Worm (Caenorhabditis elegans) whole organism, mixed stage, embryonic: ENCODE results near the gene sto-3.

Experiments used
- M03D4.4 ChIP-seq: sonication (generic microtip); optimal IDR thresholded peaks from 2 replicates; lab custom pipeline; 2017; ENCODE audit warnings: mild to moderate bottlenecking, missing genetic modification characterization, missing compliant biosample characterization
- bed-3 ChIP-seq: fragments of 200-800 bp; sonication (Bioruptor generic); optimal IDR thresholded peaks from 3 replicates; lab custom pipeline; 2018; ENCODE audit warnings: mild to moderate bottlenecking, missing genetic modification characterization, moderate library complexity, missing compliant biosample characterization
- ceh-39 ChIP-seq: fragments of 150-350 bp; optimal IDR thresholded peaks from 2 replicates; lab custom pipeline; 2014; ENCODE audit warnings: missing biosample characterization, missing genetic modification characterization
- ceh-43 ChIP-seq: fragments of 200-800 bp; sonication (Bioruptor generic); optimal IDR thresholded peaks from 2 replicates; lab custom pipeline; 2018; ENCODE audit warnings: mild to moderate bottlenecking, missing genetic modification characterization, moderate library complexity, missing compliant biosample characterization
- ceh-83 ChIP-seq: fragments of 200-800 bp; sonication (Bioruptor generic); optimal IDR thresholded peaks from 2 replicates; lab custom pipeline; 2018; ENCODE audit warnings: mild to moderate bottlenecking, missing genetic modification characterization, missing compliant biosample characterization
- ces-1 ChIP-seq: fragments of 150-350 bp; optimal IDR thresholded peaks from 2 replicates; lab custom pipeline; 2014; ENCODE audit warnings: missing biosample characterization, missing genetic modification reagents, missing genetic modification characterization
- cnd-1 ChIP-seq: fragments of 200-800 bp; sonication (Bioruptor generic); optimal IDR thresholded peaks from 2 replicates; lab custom pipeline; 2018; ENCODE audit warnings: mild to moderate bottlenecking, missing genetic modification characterization, missing compliant biosample characterization
- drap-1 ChIP-seq: fragments of 200-800 bp; sonication (Bioruptor generic); optimal IDR thresholded peaks from 3 replicates; lab custom pipeline; 2018; ENCODE audit warnings: mild to moderate bottlenecking, missing genetic modification characterization, missing compliant biosample characterization
- elt-1 ChIP-seq: sonication (generic microtip); optimal IDR thresholded peaks from 2 replicates; lab custom pipeline; 2017; ENCODE audit warnings: missing genetic modification characterization, mild to moderate bottlenecking, missing compliant biosample characterization, antibody characterized with exemption, moderate library complexity, borderline replicate concordance; ENCODE audit not compliant: insufficient read depth
- elt-3 ChIP-seq: fragments of 150-350 bp; optimal IDR thresholded peaks from 2 replicates; lab custom pipeline; 2014; ENCODE audit warnings: missing biosample characterization, missing genetic modification characterization
- flh-1 ChIP-seq: fragments of 200-800 bp; sonication (Bioruptor generic); optimal IDR thresholded peaks from 2 replicates; lab custom pipeline; 2018; ENCODE audit warnings: mild to moderate bottlenecking, missing genetic modification characterization, moderate library complexity, missing compliant biosample characterization
- ham-2 ChIP-seq: fragments of 200-800 bp; sonication (Bioruptor generic); optimal IDR thresholded peaks from 2 replicates; lab custom pipeline; 2018; ENCODE audit warnings: mild to moderate bottlenecking, missing genetic modification characterization, missing compliant biosample characterization
- lin-13 ChIP-seq: fragments of 150-350 bp; optimal IDR thresholded peaks from 2 replicates; lab custom pipeline; 2014; ENCODE audit warnings: missing biosample characterization, missing genetic modification characterization
- lin-32 ChIP-seq: fragments of 200-800 bp; sonication (Bioruptor generic); optimal IDR thresholded peaks from 2 replicates; lab custom pipeline; 2018; ENCODE audit warnings: mild to moderate bottlenecking, missing genetic modification characterization, missing compliant biosample characterization
- lsy-2 ChIP-seq: fragments of 150-350 bp; optimal IDR thresholded peaks from 2 replicates; lab custom pipeline; 2014; ENCODE audit warnings: missing biosample characterization, missing genetic modification characterization
- mep-1 ChIP-seq: fragments of 150-350 bp; optimal IDR thresholded peaks from 2 replicates; lab custom pipeline; 2017; ENCODE audit warnings: missing biosample characterization, missing genetic modification reagents, missing genetic modification characterization, inconsistent platforms
- mls-2 ChIP-seq: sonication (generic microtip); optimal IDR thresholded peaks from 2 replicates; lab custom pipeline; 2016; ENCODE audit warnings: mild to moderate bottlenecking, missing genetic modification characterization, moderate library complexity, missing compliant biosample characterization
- nhr-12 ChIP-seq: fragments of 150-350 bp; optimal IDR thresholded peaks from 2 replicates; lab custom pipeline; 2014; ENCODE audit warnings: missing biosample characterization, missing genetic modification characterization
- nhr-2 ChIP-seq: fragments of 150-350 bp; optimal IDR thresholded peaks from 2 replicates; lab custom pipeline; 2014; ENCODE audit warnings: missing biosample characterization, missing genetic modification characterization
- nhr-28 ChIP-seq: fragments of 150-350 bp; optimal IDR thresholded peaks from 2 replicates; lab custom pipeline; 2014; ENCODE audit warnings: missing biosample characterization, missing genetic modification characterization
- nhr-76 ChIP-seq: sonication (generic microtip); optimal IDR thresholded peaks from 2 replicates; lab custom pipeline; 2017; ENCODE audit warnings: missing biosample characterization, missing genetic modification characterization
- pha-4 ChIP-seq: fragments of 150-350 bp; optimal IDR thresholded peaks from 2 replicates; lab custom pipeline; 2018; ENCODE audit warnings: missing biosample characterization, missing genetic modification reagents, missing genetic modification characterization
- sem-2 ChIP-seq: fragments of 200-800 bp; sonication (Bioruptor generic); optimal IDR thresholded peaks from 2 replicates; lab custom pipeline; 2018; ENCODE audit warnings: mild to moderate bottlenecking, missing genetic modification characterization, missing compliant biosample characterization
- sptf-1 ChIP-seq: sonication (generic microtip); optimal IDR thresholded peaks from 2 replicates; lab custom pipeline; 2017; ENCODE audit warnings: mild to moderate bottlenecking, missing genetic modification characterization, moderate library complexity, missing compliant biosample characterization
- tbx-8 ChIP-seq: fragments of 200-800 bp; sonication (Bioruptor generic); optimal IDR thresholded peaks from 2 replicates; lab custom pipeline; 2018; ENCODE audit warnings: mild to moderate bottlenecking, missing genetic modification characterization, moderate library complexity, missing compliant biosample characterization
- unc-120 ChIP-seq: sonication (generic microtip); optimal IDR thresholded peaks from 2 replicates; lab custom pipeline; 2017; ENCODE audit warnings: missing genetic modification characterization, missing compliant biosample characterization; ENCODE audit not compliant: poor library complexity, severe bottlenecking
- unc-39 ChIP-seq: fragments of 150-350 bp; optimal IDR thresholded peaks from 2 replicates; lab custom pipeline; 2014; ENCODE audit warnings: missing biosample characterization, missing genetic modification characterization
- unc-62 ChIP-seq: fragments of 150-350 bp; optimal IDR thresholded peaks from 2 replicates; lab custom pipeline; 2014; ENCODE audit warnings: missing biosample characterization, missing genetic modification reagents, missing genetic modification characterization
- ztf-11 ChIP-seq: fragments of 150-350 bp; optimal IDR thresholded peaks from 2 replicates; lab custom pipeline; 2014; ENCODE audit warnings: missing biosample characterization, missing genetic modification characterization

Gene sto-3

DNA sequence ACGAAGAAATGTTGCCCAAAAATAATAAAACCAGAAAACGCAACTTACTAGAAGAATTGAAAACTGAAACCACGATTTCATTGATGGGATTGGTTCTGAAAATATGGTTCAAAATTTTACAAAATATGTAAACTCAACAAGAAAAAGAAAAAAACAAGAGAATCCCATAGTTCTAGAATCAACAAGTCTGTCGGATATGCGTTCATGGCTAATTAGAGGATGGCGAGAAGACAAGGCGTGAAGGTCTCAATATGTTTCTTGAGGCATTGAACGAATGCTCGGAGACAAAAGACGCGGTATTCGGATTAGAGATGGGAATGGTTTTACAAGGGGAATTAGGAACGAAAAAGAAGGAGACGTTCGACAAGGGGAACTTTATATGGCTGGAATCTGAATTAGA is 28.9 kb upstream of the sto-3 start, which contains the start of gene cutl-11:
cutl-11 (minus strand) TSS at position 101 of the 400 bp plus-strand sequence.
- TF ChIP-seq sem-2: no peak
- no peak for TF ChIP-seq sptf-1 (tag; lab: Kevin White, UChicago)
- no peak for TF ChIP-seq lin-13 (tag; lab: Kevin White, UChicago)
- TF ChIP-seq ztf-11 (tag; lab: Kevin White, UChicago): no peak
- TF ChIP-seq ham-2 (GFP tag; lab: Kevin White, UChicago): no peak
- TF ChIP-seq unc-62: no peak
- TF ChIP-seq flh-1 (GFP tag; lab: Kevin White, UChicago): no peak
- no peak for TF ChIP-seq pha-4 (tag; lab: Kevin White, UChicago)
- TF ChIP-seq lin-32: no peak
- TF ChIP-seq ces-1: no peak
- no peak for TF ChIP-seq bed-3
- TF ChIP-seq ceh-43: no peak

DNA sequence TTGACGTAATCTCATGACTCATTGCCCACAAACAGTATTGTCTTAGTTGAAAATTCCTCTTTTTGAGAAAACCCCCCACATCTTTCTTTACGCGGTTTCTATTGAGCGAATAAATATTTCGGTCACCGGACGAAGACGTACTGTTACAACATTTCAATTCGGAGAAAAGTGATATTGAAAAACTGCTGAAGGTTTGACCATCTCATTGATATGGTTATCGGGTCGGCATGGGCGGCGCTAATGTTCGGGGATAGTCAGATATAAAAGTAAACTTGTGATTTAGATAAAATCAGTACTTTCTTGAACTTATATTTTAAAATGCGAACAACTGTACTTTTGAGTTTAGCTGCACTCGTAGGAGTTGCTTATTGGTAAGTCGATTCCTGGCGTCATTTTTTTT is 25.3 kb upstream of the sto-3 start, which contains the start of gene T04F8.8:
T04F8.8 (plus strand) TSS at position 301 of the 400 bp plus-strand sequence.
- no peak for TF ChIP-seq ceh-39 (tag; lab: Kevin White, UChicago)
- no peak for TF ChIP-seq sem-2
- no peak for TF ChIP-seq mls-2 (tag; lab: Kevin White, UChicago)
- no peak for TF ChIP-seq ham-2 (GFP tag; lab: Kevin White, UChicago)
- TF ChIP-seq bed-3: no peak
- TF ChIP-seq unc-120: no peak
- no peak for TF ChIP-seq mep-1 (tag; lab: Kevin White, UChicago)
- no peak for TF ChIP-seq elt-1
- no peak for TF ChIP-seq ceh-83 (GFP tag; lab: Kevin White, UChicago)
- no peak for TF ChIP-seq nhr-2
- TF ChIP-seq drap-1: no peak
- TF ChIP-seq tbx-8 (GFP tag; lab: Kevin White, UChicago): no peak
- TF ChIP-seq elt-3 (tag; lab: Kevin White, UChicago): no peak
- TF ChIP-seq unc-39 (tag; lab: Kevin White, UChicago): no peak
- no peak for TF ChIP-seq ces-1
- TF ChIP-seq unc-62: no peak
- no peak for TF ChIP-seq nhr-28 (tag; lab: Kevin White, UChicago)
- TF ChIP-seq flh-1 (GFP tag; lab: Kevin White, UChicago): no peak
- no peak for TF ChIP-seq ztf-11 (tag; lab: Kevin White, UChicago)
- TF ChIP-seq, all 35 proteins: peak for 0

DNA sequence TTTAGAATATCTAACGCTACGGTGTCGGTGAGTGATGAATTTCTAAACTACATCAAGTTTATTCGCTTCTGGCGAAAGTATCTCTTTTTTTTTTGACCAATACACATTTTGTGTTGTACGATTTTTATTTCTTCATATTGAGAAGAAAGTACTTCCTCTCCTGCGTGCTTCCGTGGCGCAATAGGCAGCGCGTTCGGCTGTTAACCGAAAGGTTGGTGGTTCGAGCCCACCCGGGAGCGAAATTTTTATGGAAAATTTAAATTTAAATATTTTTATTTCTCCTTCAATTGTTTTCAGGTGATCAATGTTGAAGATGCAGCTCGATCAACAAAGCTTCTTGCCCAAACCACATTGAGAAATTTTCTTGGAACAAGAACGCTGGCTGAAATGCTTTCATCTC is 23.6 kb upstream of the sto-3 start:
- TF ChIP-seq nhr-12 (tag; lab: Kevin White, UChicago): no peak
- no peak for TF ChIP-seq lin-32
- TF ChIP-seq sptf-1 (tag; lab: Kevin White, UChicago): peak; percentile 27

- TF ChIP-seq drap-1 (peak; percentile 89), bed-3 (peak; percentile 31), ceh-43 (peak; percentile 82), sptf-1 (tag; lab: Kevin White, UChicago) (peak; percentile 96), lin-32 (peak; percentile 74), tbx-8 (GFP tag; lab: Kevin White, UChicago) (peak; percentile 82), ztf-11 (tag; lab: Kevin White, UChicago) (peak; percentile 40), lsy-2 (tag; lab: Kevin White, UChicago) (peak; percentile 19), ham-2 (GFP tag; lab: Kevin White, UChicago) (peak; percentile 76), unc-120 (peak; percentile 31), flh-1 (GFP tag; lab: Kevin White, UChicago) (peak; percentile 74), M03D4.4 (tag; lab: Kevin White, UChicago) (peak; percentile 91), nhr-12 (tag; lab: Kevin White, UChicago) (peak; percentile 6), mls-2 (tag; lab: Kevin White, UChicago) (peak; percentile 94), cnd-1 (peak; percentile 95), sem-2 (peak; percentile 70), ceh-83 (GFP tag; lab: Kevin White, UChicago) (peak; percentile 84)
- TF ChIP-seq, all 35 proteins: peak for 17; not testable (repeated sequence) for 18
These were observed 21.9 kb upstream of the sto-3 start, which contains the start of gene sto-4 for ce11 chrX:11643767-11644235. TSS of gene sto-4 (plus strand) at chrX:11644126.

- no peak for TF ChIP-seq nhr-76 (tag; lab: Kevin White, UChicago)
- peak; percentile 47 for TF ChIP-seq ces-1
These were observed 19.7 kb upstream of the sto-3 start for ce11 chrX:11641562-11641961.
